Fruit fly (Drosophila melanogaster): ENCODE results near the gene CG4281.

Gene CG4281

DNA sequence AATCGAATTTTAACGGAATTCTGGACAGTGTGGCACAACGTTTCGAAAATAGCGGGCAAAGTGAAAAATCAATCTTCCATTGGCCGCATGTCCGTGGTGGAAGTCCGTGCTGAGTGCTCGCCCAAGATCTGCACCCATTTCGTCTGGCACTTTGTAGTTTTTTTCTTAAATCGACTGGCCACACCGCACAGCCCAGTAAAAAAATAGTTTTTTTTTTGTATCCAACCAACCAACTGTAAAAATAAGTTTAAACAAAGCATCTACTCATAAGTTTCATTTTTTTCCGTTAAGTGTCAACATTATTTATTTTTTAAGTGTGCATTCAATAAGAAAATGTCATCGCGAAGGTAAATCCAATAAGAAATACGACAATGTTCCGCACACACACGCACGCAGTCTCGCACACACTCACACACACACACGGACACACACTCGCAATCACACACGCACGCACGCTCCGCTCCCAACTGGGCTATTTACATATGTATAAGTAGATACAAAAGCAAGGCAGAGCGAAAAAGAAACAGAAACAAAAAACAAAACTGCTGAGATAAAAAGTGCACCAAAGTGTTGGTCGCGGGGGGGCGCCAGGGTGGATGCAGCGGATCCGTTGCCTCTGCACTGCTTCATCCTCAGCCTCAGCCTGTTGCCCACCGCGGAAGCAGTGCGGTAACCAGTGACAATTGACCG lies 29.3 kb upstream of the CG4281 start, which contains the start of gene csw (continued):
- TF ChIP-seq Mrtf (GFP tag; IDR thresholded peaks at IDR 0.05) (0 out of 3 replicates have a peak, but pooled peaks have one; percentile 15), Dbx (GFP tag; IDR thresholded peaks at IDR 0.05) (peak; percentile 53; the same call in 2 of the 3 replicates), run (tag; optimal IDR thresholded peaks at IDR 0.05) (no peak), Deaf1 (tag; optimal IDR thresholded peaks at IDR 0.05) (no peak), psq (GFP tag; optimal IDR thresholded peaks at IDR 0.05) (no peak), E2f1 (GFP tag; IDR thresholded peaks at IDR 0.05) (peak; percentile 17; the same call in 1 of the 2 replicates), CG2889 (GFP tag; IDR thresholded peaks at IDR 0.05) (no peak), Dek (tag; optimal IDR thresholded peaks at IDR 0.05) (peak; percentile 16), Awh (GFP tag; IDR thresholded peaks at IDR 0.05) (no peak), CG12219 (GFP tag; optimal IDR thresholded peaks at IDR 0.05) (no peak), bowl (GFP tag; IDR thresholded peaks at IDR 0.05) (no peak), ftz-f1 (GFP tag; optimal IDR thresholded peaks at IDR 0.05) (peak; percentile 67), Mes4 (GFP tag; optimal IDR thresholded peaks at IDR 0.05) (no peak), nerfin-1 (tag; optimal IDR thresholded peaks at IDR 0.05) (no peak), dimm (GFP tag; IDR thresholded peaks at IDR 0.05) (no peak), CG4707 (GFP tag; optimal IDR thresholded peaks at IDR 0.05) (no peak), Lhr (GFP tag; optimal IDR thresholded peaks at IDR 0.05) (peak; percentile 95), ewg (GFP tag; optimal IDR thresholded peaks at IDR 0.05) (peak; percentile 61), jigr1 (GFP tag; IDR thresholded peaks at IDR 0.05) (no peak), CG14441 (GFP tag; IDR thresholded peaks at IDR 0.05) (0 out of 2 replicates have a peak, but pooled peaks have one; percentile 12), Lpt (GFP tag; optimal IDR thresholded peaks at IDR 0.05) (no peak), fru (optimal IDR thresholded peaks at IDR 0.05) (no peak), da (GFP tag; optimal IDR thresholded peaks at IDR 0.05) (no peak), CG1792 (GFP tag; optimal IDR thresholded peaks at IDR 0.05) (no peak), CG2120 (GFP tag; optimal IDR thresholded peaks at IDR 0.05) (peak; percentile 69), exex (tag; optimal IDR thresholded peaks at IDR 0.05) (no peak), CG6683 (GFP tag; optimal IDR thresholded peaks at IDR 0.05) (no peak), Hr51 (GFP tag; optimal IDR thresholded peaks at IDR 0.05) (peak; percentile 4 to 27), CG42726 (GFP tag; IDR thresholded peaks at IDR 0.05; ENCODE audit: partially characterized antibody) (peak; percentile 67), CG1024 (GFP tag; IDR thresholded peaks at IDR 0.05) (no peak), CG33213 (GFP tag; optimal IDR thresholded peaks at IDR 0.05) (peak; percentile 87), HmgD (GFP tag; optimal IDR thresholded peaks at IDR 0.05) (peak; percentile 81), Stat92E (GFP tag; optimal IDR thresholded peaks at IDR 0.05) (no peak), stc (GFP tag; IDR thresholded peaks at IDR 0.05) (no peak), br (optimal IDR thresholded peaks at IDR 0.05) (no peak), CG11398 (GFP tag; optimal IDR thresholded peaks at IDR 0.05) (peak; percentile 11), Hr78 (GFP tag; optimal IDR thresholded peaks at IDR 0.05) (no peak), fd96Cb (tag; optimal IDR thresholded peaks at IDR 0.05) (no peak), CG6689 (GFP tag; IDR thresholded peaks at IDR 0.05) (no peak), Dad (GFP tag; optimal IDR thresholded peaks at IDR 0.05) (peak; percentile 26), CG1832 (GFP tag; optimal IDR thresholded peaks at IDR 0.05) (no peak), TFAM (GFP tag; optimal IDR thresholded peaks at IDR 0.05) (no peak), lbe (GFP tag; optimal IDR thresholded peaks at IDR 0.05) (no peak), Taf1 (GFP tag; IDR thresholded peaks at IDR 0.05) (no peak), pho (GFP tag; optimal IDR thresholded peaks at IDR 0.05) (peak; percentile 46), kay (GFP tag; optimal IDR thresholded peaks at IDR 0.05) (peak; percentile 21), CG3163 (GFP tag; optimal IDR thresholded peaks at IDR 0.05) (peak; percentile 47), Pdp1 (GFP tag; optimal IDR thresholded peaks at IDR 0.05) (peak; percentile 30 to 48), eyg (GFP tag; optimal IDR thresholded peaks at IDR 0.05) (no peak), Atf3 (GFP tag; optimal IDR thresholded peaks at IDR 0.05) (no peak), Dp (GFP tag; optimal IDR thresholded peaks at IDR 0.05) (peak; percentile 75)
